Worm (Caenorhabditis elegans): Measurements from ENCODE around the gene H28G03.3.

DNA sequence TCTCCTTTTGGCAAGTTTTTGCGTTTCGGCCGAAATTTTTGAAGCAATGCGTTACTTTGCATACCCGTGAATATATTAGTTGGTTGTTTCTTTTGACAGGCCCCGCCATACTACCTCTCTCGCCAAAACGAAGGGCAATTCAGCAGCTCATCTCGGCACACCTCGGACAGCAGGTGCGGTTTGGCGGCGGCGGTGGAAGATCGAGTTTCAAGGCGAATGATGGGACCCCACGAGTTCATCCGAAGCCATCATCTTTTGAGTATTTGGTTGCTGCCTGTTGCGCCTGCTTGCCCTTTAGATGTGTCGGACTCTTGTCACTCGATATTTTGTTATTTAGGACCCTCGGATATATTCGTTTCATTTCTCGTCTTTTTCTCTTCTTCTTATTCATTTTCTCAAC lies 17.8 kb downstream of the H28G03.3 start:
- TF ChIP-seq nhr-77 (tag; optimal IDR thresholded peaks at IDR 0.05) (no peak), lsy-2 (tag; optimal IDR thresholded peaks at IDR 0.05) (peak in 1 of 2 experiments; percentile 8), mdl-1 (tag; optimal IDR thresholded peaks at IDR 0.05) (no peak), nhr-237 (tag; optimal IDR thresholded peaks at IDR 0.05) (no peak), elt-3 (tag; optimal IDR thresholded peaks at IDR 0.05) (no peak), lin-11 (tag; optimal IDR thresholded peaks at IDR 0.05) (no peak), ceh-82 (tag; optimal IDR thresholded peaks at IDR 0.05) (no peak), ztf-1 (GFP tag; conservative IDR thresholded peaks at IDR 0.05) (no peak), nhr-10 (tag; optimal IDR thresholded peaks at IDR 0.05) (no peak)
